Fruit fly (Drosophila melanogaster) whole organism, wandering third instar larva: Measurements from ENCODE around the gene CkIIbeta.
A peak's percentile ranks its signal among the peaks of the same experiment; 100 is the strongest.

Experiments
- CG9705 ChIP-seq: fragments of 200-800 bp; sonication (Bioruptor generic); optimal IDR thresholded peaks from 2 replicates; lab custom pipeline; 2018; ENCODE audit warnings: missing biosample characterization, mild to moderate bottlenecking, missing genetic modification characterization
- Dfd ChIP-seq: fragments of >200 bp; optimal IDR thresholded peaks from 2 replicates; lab custom pipeline; 2017; ENCODE audit warnings: missing biosample characterization, missing genetic modification characterization
- Hr78 ChIP-seq: fragments of >200 bp; optimal IDR thresholded peaks from 2 replicates; lab custom pipeline; 2017; ENCODE audit warnings: missing biosample characterization, missing genetic modification characterization
- Myc ChIP-seq: fragments of >200 bp; optimal IDR thresholded peaks from 2 replicates; lab custom pipeline; 2017
- N ChIP-seq: fragments of >200 bp; optimal IDR thresholded peaks from 2 replicates; lab custom pipeline; 2018; ENCODE audit warnings: missing biosample characterization, missing external identifiers, missing genetic modification characterization
- br ChIP-seq: fragments of 200-800 bp; sonication (Bioruptor generic); optimal IDR thresholded peaks from 2 replicates; lab custom pipeline; 2016; ENCODE audit warnings: missing biosample characterization, missing genetic modification characterization
- dmrt93B ChIP-seq: fragments of 200-800 bp; sonication (Bioruptor generic); optimal IDR thresholded peaks from 2 replicates; lab custom pipeline; 2018; ENCODE audit warnings: missing biosample characterization, mild to moderate bottlenecking, missing genetic modification characterization
- h ChIP-seq: fragments of 200-800 bp; sonication (Bioruptor generic); optimal IDR thresholded peaks from 3 replicates; lab custom pipeline; 2016; ENCODE audit warnings: missing biosample characterization, mild to moderate bottlenecking, missing genetic modification characterization
- pan ChIP-seq: fragments of >200 bp; optimal IDR thresholded peaks from 2 replicates; lab custom pipeline; 2017
- rgr ChIP-seq: fragments of 200-800 bp; sonication (Bioruptor generic); optimal IDR thresholded peaks from 3 replicates; lab custom pipeline; 2016; ENCODE audit warnings: missing biosample characterization, mild to moderate bottlenecking, missing genetic modification characterization
- usp ChIP-seq: fragments of >200 bp; optimal IDR thresholded peaks from 2 replicates; lab custom pipeline; 2017; ENCODE audit warnings: missing biosample characterization, missing genetic modification characterization
- woc ChIP-seq: sonication (Bioruptor generic); optimal IDR thresholded peaks from 2 replicates; lab custom pipeline; 2016; ENCODE audit warnings: missing biosample characterization, mild to moderate bottlenecking, missing genetic modification characterization

DNA sequence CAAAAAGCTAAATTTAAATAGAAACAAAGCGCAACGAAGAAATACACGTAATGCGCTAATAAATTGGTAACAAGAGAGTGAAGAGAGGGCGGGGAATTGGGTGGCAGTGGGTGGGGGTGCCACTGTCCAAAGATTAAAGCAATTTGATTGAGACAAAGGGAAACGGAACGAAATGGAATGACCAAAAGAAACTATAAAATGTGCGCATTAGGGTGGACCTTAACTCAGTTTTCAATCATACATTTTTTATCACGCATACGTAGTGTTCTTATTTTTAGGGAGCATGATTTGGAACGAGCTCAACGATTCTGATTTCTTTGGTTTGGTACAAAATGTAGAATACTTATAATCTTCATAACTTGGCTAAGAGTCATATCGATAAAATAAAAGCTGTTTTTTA, 29.6 kb downstream of the CkIIbeta start:
- TF ChIP-seq dmrt93B (no peak), pan (lab: Kevin White, UChicago) (no peak), Hr78 (GFP tag; lab: Kevin White, UChicago) (no peak), Myc (no peak), h (GFP tag; lab: Kevin White, UChicago) (no peak), usp (GFP tag; lab: Kevin White, UChicago) (no peak), Dfd (GFP tag; lab: Kevin White, UChicago) (no peak), N (GFP tag; lab: Kevin White, UChicago) (no peak), br (GFP tag; lab: Kevin White, UChicago) (no peak), rgr (GFP tag; lab: Kevin White, UChicago) (peak; percentile 5), woc (GFP tag; lab: Kevin White, UChicago) (no peak), CG9705 (GFP tag; lab: Kevin White, UChicago) (no peak)
